Worm (Caenorhabditis elegans) whole organism, young adult: ENCODE data around the gene F44E5.17.

Experiments
- B0035.1 ChIP-seq: sonication (generic microtip); optimal IDR thresholded peaks from 2 replicates; lab custom pipeline; 2016; ENCODE audit warnings: missing genetic modification characterization, mild to moderate bottlenecking, missing compliant biosample characterization, missing genotype, missing genetic modification reagents
- C17E4.6 ChIP-seq: fragments of 200-800 bp; sonication (Bioruptor generic); IDR thresholded peaks from 2 replicates; pipeline ENCODE4 v1.3.6; 2022; ENCODE audit warnings: missing genetic modification reagents, missing genetic modification characterization, missing compliant biosample characterization
- K12H6.12 ChIP-seq: fragments of 200-800 bp; sonication (Bioruptor generic); optimal IDR thresholded peaks from 2 replicates; lab custom pipeline; 2018; ENCODE audit warnings: mild to moderate bottlenecking, missing genetic modification characterization, missing compliant biosample characterization
- Y53F4B.3 ChIP-seq: fragments of 200-800 bp; sonication (Bioruptor generic); IDR thresholded peaks from 2 replicates; pipeline ENCODE4 v1.3.6; 2022; ENCODE audit warnings: missing genetic modification reagents, missing genetic modification characterization, missing compliant biosample characterization
- Y56A3A.18 ChIP-seq: fragments of 200-800 bp; sonication (Bioruptor generic); IDR thresholded peaks from 2 replicates; pipeline ENCODE4 v1.3.6; 2022; ENCODE audit warnings: missing genetic modification reagents, missing genetic modification characterization, missing compliant biosample characterization
- atf-7 ChIP-seq: sonication (generic microtip); optimal IDR thresholded peaks from 2 replicates; lab custom pipeline; 2017; ENCODE audit warnings: mild to moderate bottlenecking, missing genetic modification characterization, missing compliant biosample characterization
- athp-1 ChIP-seq: sonication (generic microtip); optimal IDR thresholded peaks from 2 replicates; lab custom pipeline; 2017; ENCODE audit warnings: mild to moderate bottlenecking, missing genetic modification characterization, missing compliant biosample characterization
- attf-6 ChIP-seq: fragments of 200-800 bp; sonication (Bioruptor generic); IDR thresholded peaks from 2 replicates; pipeline ENCODE4 v1.3.6; 2022; ENCODE audit warnings: missing genetic modification reagents, missing genetic modification characterization, missing compliant biosample characterization
- ccch-3 ChIP-seq: fragments of 200-800 bp; sonication (Bioruptor generic); optimal IDR thresholded peaks from 2 replicates; lab custom pipeline; 2018; ENCODE audit warnings: mild to moderate bottlenecking, missing genetic modification characterization, missing compliant biosample characterization
- cebp-1 ChIP-seq, 2 experiments: fragments of 200-800 bp in 1 of 2; sonication (Bioruptor generic) in 1 of 2; sonication (generic microtip) in 1 of 2; IDR thresholded peaks in 1 of 2; optimal IDR thresholded peaks in 1 of 2; 2 replicates each; pipeline versions ENCODE4 v1.3.6 to Lab custom; 2017 to 2022; ENCODE audit warnings: missing compliant biosample characterization in 2 of 2, missing genetic modification characterization in 2 of 2, mild to moderate bottlenecking in 1 of 2, missing genetic modification reagents in 1 of 2, moderate library complexity in 1 of 2
- ceh-27 ChIP-seq: fragments of 200-800 bp; sonication (Bioruptor generic); optimal IDR thresholded peaks from 2 replicates; lab custom pipeline; 2018; ENCODE audit warnings: mild to moderate bottlenecking, missing genetic modification characterization, moderate library complexity, missing compliant biosample characterization
- ceh-40 ChIP-seq: fragments of 200-800 bp; sonication (Bioruptor generic); IDR thresholded peaks from 2 replicates; pipeline ENCODE4 v1.3.6; 2022; ENCODE audit warnings: missing genetic modification characterization, missing compliant biosample characterization
- chd-7 ChIP-seq: sonication (generic microtip); optimal IDR thresholded peaks from 2 replicates; lab custom pipeline; 2016; ENCODE audit warnings: mild to moderate bottlenecking, missing genetic modification characterization, moderate library complexity, missing compliant biosample characterization
- die-1 ChIP-seq: sonication (generic microtip); optimal IDR thresholded peaks from 2 replicates; lab custom pipeline; 2016; ENCODE audit warnings: missing genotype, mild to moderate bottlenecking, missing genetic modification characterization, missing compliant biosample characterization
- dpl-1 ChIP-seq: fragments of 150-350 bp; optimal IDR thresholded peaks from 2 replicates; lab custom pipeline; 2014; ENCODE audit warnings: missing biosample characterization, missing genetic modification reagents, missing genetic modification characterization
- efl-1 ChIP-seq: fragments of 150-350 bp; optimal IDR thresholded peaks from 2 replicates; lab custom pipeline; 2014; ENCODE audit warnings: missing biosample characterization, missing genetic modification reagents, missing genetic modification characterization
- egl-44 ChIP-seq: fragments of 200-800 bp; sonication (Bioruptor generic); IDR thresholded peaks from 2 replicates; pipeline ENCODE4 v1.3.6; 2022; ENCODE audit warnings: missing genetic modification reagents, missing genetic modification characterization, missing compliant biosample characterization
- egrh-3 ChIP-seq: fragments of 200-800 bp; sonication (Bioruptor generic); IDR thresholded peaks from 2 replicates; pipeline ENCODE4 v1.3.6; 2022; ENCODE audit warnings: missing genetic modification reagents, missing genetic modification characterization, missing compliant biosample characterization
- hmg-1.2 ChIP-seq: fragments of 200-800 bp; sonication (Bioruptor generic); IDR thresholded peaks from 2 replicates; pipeline ENCODE4 v1.3.6; 2022; ENCODE audit warnings: missing genetic modification reagents, missing genetic modification characterization, missing compliant biosample characterization
- hrde-1 ChIP-seq: sonication (generic microtip); optimal IDR thresholded peaks from 2 replicates; lab custom pipeline; 2016; ENCODE audit warnings: missing genetic modification characterization, mild to moderate bottlenecking, missing compliant biosample characterization, moderate library complexity, missing genotype, missing genetic modification reagents, borderline replicate concordance
- let-607 ChIP-seq, 2 experiments: fragments of 200-800 bp in 1 of 2; sonication (Bioruptor generic) in 1 of 2; sonication (generic microtip) in 1 of 2; optimal IDR thresholded peaks; 2 replicates each; lab custom pipeline; 2016 to 2018; ENCODE audit warnings: mild to moderate bottlenecking in 2 of 2, missing compliant biosample characterization in 2 of 2, missing genetic modification characterization in 2 of 2, moderate library complexity in 2 of 2, missing genotype in 1 of 2
- lin-26 ChIP-seq: fragments of 200-800 bp; sonication (Bioruptor generic); IDR thresholded peaks from 2 replicates; pipeline ENCODE4 v1.3.6; 2022; ENCODE audit warnings: missing genetic modification reagents, missing genetic modification characterization, missing compliant biosample characterization
- lin-35 ChIP-seq, 3 experiments: fragments of 150-350 bp in 2 of 3; sonication (generic microtip) in 1 of 3; optimal IDR thresholded peaks; 2 replicates each; lab custom pipeline; 2014 to 2018; ENCODE audit warnings: missing biosample characterization in 3 of 3, missing genetic modification characterization in 3 of 3, missing genetic modification reagents in 3 of 3
- lin-40 ChIP-seq: sonication (generic microtip); optimal IDR thresholded peaks from 2 replicates; lab custom pipeline; 2016; ENCODE audit warnings: missing genetic modification characterization, mild to moderate bottlenecking, missing compliant biosample characterization, missing genotype, missing genetic modification reagents
- lin-54 ChIP-seq: fragments of 200-800 bp; sonication (Bioruptor generic); optimal IDR thresholded peaks from 2 replicates; lab custom pipeline; 2018; ENCODE audit warnings: mild to moderate bottlenecking, missing genetic modification characterization, missing compliant biosample characterization
- pha-4 ChIP-seq: fragments of 150-350 bp; sonication (generic microtip); optimal IDR thresholded peaks from 2 replicates; lab custom pipeline; 2014; ENCODE audit warnings: missing biosample characterization, missing genetic modification reagents, missing genetic modification characterization
- sea-2 ChIP-seq: fragments of 200-800 bp; sonication (Bioruptor generic); IDR thresholded peaks from 2 replicates; pipeline ENCODE4 v1.3.6; 2022; ENCODE audit warnings: missing genetic modification characterization, missing compliant biosample characterization
- snpc-1.1 ChIP-seq: sonication (generic microtip); optimal IDR thresholded peaks from 2 replicates; lab custom pipeline; 2017; ENCODE audit warnings: missing genetic modification characterization, mild to moderate bottlenecking, missing compliant biosample characterization, antibody characterized with exemption, moderate library complexity, missing genotype, missing genetic modification reagents; ENCODE audit not compliant: insufficient read depth
- snpc-1.3 ChIP-seq: sonication (generic microtip); optimal IDR thresholded peaks from 2 replicates; lab custom pipeline; 2017; ENCODE audit warnings: missing genetic modification characterization, mild to moderate bottlenecking, missing compliant biosample characterization, antibody characterized with exemption, moderate library complexity, missing genotype, missing genetic modification reagents; ENCODE audit not compliant: insufficient read depth
- snpc-4 ChIP-seq, 5 experiments: fragments of 150-350 bp in 1 of 5; sonication (generic microtip) in 4 of 5; optimal IDR thresholded peaks; 2 replicates each; lab custom pipeline; 2014 to 2018; ENCODE audit warnings: missing genetic modification characterization in 5 of 5, missing biosample characterization in 3 of 5, antibody characterized with exemption in 2 of 5, mild to moderate bottlenecking in 2 of 5, missing compliant biosample characterization in 2 of 5, missing genotype in 2 of 5, moderate library complexity in 2 of 5, missing genetic modification reagents in 1 of 5
- zfh-2 ChIP-seq: fragments of 200-800 bp; sonication (Bioruptor generic); conservative IDR thresholded peaks from 2 replicates; pipeline ENCODE4 v1.3.6; 2022; ENCODE audit warnings: missing genetic modification reagents, missing genetic modification characterization, missing compliant biosample characterization
- ztf-25 ChIP-seq: fragments of 200-800 bp; sonication (Bioruptor generic); IDR thresholded peaks from 2 replicates; pipeline ENCODE4 v1.3.6; 2022; ENCODE audit warnings: missing genetic modification reagents, missing genetic modification characterization, missing compliant biosample characterization

The F44E5.17 gene

DNA sequence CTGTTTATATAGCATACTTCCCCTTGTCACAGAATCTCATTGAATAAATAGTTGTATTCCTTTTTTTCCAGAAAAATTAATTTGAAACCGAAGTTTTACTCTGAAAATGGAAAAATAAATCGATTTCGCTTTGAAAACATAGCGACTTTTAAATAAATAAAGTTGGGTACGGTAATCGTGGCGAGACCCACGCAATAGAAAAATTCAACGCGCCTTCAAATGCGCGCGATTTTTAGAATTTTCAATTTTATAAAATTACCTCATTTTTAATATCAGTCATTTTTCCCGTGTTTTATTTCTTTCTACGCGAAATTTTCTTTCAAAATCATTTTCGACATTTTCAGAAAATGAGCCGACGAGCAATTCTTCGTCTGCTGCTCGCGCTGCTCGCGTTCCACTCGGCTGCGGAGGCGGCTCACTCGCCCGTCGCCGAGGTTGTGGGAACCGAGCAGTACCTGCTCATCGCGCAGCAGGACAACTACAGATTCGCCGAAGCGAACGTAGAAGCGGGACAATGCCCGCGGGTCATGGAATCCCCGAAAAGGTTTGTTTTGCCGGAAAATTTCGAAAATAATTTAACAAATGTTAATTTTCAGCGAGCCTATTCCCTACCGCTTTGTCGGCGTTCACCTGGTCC is 21.8 kb downstream of the F44E5.17 start, which contains the start of gene F13D12.5 (continued):
- TF ChIP-seq attf-6 (GFP tag; lab: Robert Waterston, UW) = no peak
- peak; percentile 23 for TF ChIP-seq snpc-1.3
- TF ChIP-seq die-1 (tag; lab: Kevin White, UChicago) = no peak
- peak; percentile 38 for TF ChIP-seq snpc-1.1 (tag; lab: Kevin White, UChicago)
- peak; percentile 32 for TF ChIP-seq athp-1 (tag; lab: Kevin White, UChicago)
- no peak for TF ChIP-seq sea-2 (GFP tag; lab: Robert Waterston, UW)
- TF ChIP-seq C17E4.6 = 0 out of 2 replicates have a peak, but pooled peaks have one; percentile 9
- no peak for TF ChIP-seq pha-4
- TF ChIP-seq let-607 (tag; optimal IDR thresholded peaks at IDR 0.05; lab: Kevin White, UChicago) = no peak
- TF ChIP-seq Y56A3A.18 (GFP tag; lab: Robert Waterston, UW) = 0 out of 2 replicates have a peak, but pooled peaks have one; percentile 40
- no peak for TF ChIP-seq ceh-40 (GFP tag; lab: Robert Waterston, UW)
- no peak for TF ChIP-seq egl-44 (GFP tag; lab: Robert Waterston, UW)
- no peak for TF ChIP-seq cebp-1 (GFP tag; IDR thresholded peaks at IDR 0.05; lab: Robert Waterston, UW)
- peak; percentile 14 for TF ChIP-seq cebp-1 (tag; optimal IDR thresholded peaks at IDR 0.05; lab: Kevin White, UChicago)
- peak; percentile 84 for TF ChIP-seq lin-54 (GFP tag; lab: Kevin White, UChicago)
- peak; percentile 86 for TF ChIP-seq egrh-3 (GFP tag; lab: Robert Waterston, UW)
- TF ChIP-seq lin-26 (GFP tag; lab: Robert Waterston, UW) = 0 out of 2 replicates have a peak, but pooled peaks have one; percentile 60
- no peak for TF ChIP-seq Y53F4B.3 (GFP tag; lab: Robert Waterston, UW)

DNA sequence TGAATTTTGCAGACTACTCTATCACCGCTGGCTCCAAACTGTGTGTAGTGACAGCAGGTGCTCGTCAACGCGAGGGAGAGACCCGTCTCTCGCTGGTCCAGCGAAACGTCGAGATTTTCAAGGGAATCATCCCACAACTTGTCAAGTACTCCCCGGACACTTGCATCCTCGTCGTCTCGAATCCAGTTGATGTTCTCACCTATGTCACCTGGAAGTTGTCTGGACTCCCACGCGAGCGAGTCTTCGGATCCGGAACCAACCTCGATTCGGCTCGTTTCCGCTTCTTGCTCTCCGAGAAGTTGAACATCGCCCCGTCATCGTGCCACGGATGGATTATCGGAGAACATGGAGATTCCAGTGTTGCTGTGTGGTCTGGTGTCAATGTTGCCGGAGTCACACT is 22.8 kb downstream of the F44E5.17 start:
- TF ChIP-seq ceh-40 (GFP tag; lab: Robert Waterston, UW) = no peak
- TF ChIP-seq dpl-1 = no peak
- no peak for TF ChIP-seq ceh-27 (GFP tag; lab: Kevin White, UChicago)
- TF ChIP-seq chd-7 (tag; lab: Kevin White, UChicago) = peak; percentile 3
- TF ChIP-seq atf-7 (tag; lab: Kevin White, UChicago) = no peak
- TF ChIP-seq K12H6.12 (tag; lab: Kevin White, UChicago) = no peak
- TF ChIP-seq zfh-2 (GFP tag; lab: Robert Waterston, UW) = peak; percentile 52; the same call in 1 of the 2 replicates
- TF ChIP-seq ccch-3 (GFP tag; lab: Kevin White, UChicago) = no peak

DNA sequence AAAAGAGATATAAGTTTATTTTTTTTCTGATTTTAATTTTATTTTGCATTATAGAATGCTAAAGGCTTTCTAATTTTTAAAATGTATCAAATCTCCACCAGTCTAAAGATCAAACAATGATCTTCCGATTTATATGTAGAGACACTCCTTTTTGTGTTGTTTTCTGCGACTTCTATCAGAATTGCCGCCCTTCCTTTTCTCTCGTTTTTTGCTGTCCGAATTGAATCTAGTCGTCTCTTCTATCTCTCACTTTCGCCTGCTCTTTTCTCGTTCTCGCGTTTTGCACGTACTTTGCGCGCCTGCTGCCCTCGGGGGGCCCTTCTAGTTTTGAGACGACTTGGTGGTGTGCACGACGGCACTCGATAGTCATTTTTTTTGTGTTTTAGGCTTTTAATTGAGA is 24.0 kb downstream of the F44E5.17 start:
- TF ChIP-seq hrde-1 (tag; lab: Kevin White, UChicago) (no peak), lin-40 (tag; lab: Kevin White, UChicago) (peak; percentile 34), B0035.1 (tag; lab: Kevin White, UChicago) (no peak), snpc-1.3 (no peak), cebp-1 (GFP tag; IDR thresholded peaks at IDR 0.05; lab: Robert Waterston, UW) (no peak), cebp-1 (tag; optimal IDR thresholded peaks at IDR 0.05; lab: Kevin White, UChicago) (peak; percentile 33), snpc-4 (GFP tag; optimal IDR thresholded peaks at IDR 0.05; lab: Kevin White, UChicago) (no peak), snpc-4 (tag; optimal IDR thresholded peaks at IDR 0.05; lab: Kevin White, UChicago) (peak in 1 of 4 experiments; percentile 5), efl-1 (peak; percentile 29), K12H6.12 (tag; lab: Kevin White, UChicago) (peak; percentile 26), ztf-25 (GFP tag; lab: Robert Waterston, UW) (no peak), zfh-2 (GFP tag; lab: Robert Waterston, UW) (0 out of 2 replicates have a peak, but pooled peaks have one; percentile 40), lin-35 (GFP tag; optimal IDR thresholded peaks at IDR 0.05; lab: Kevin White, UChicago) (peak in 1 of 3 experiments; percentile 9), hmg-1.2 (GFP tag; lab: Robert Waterston, UW) (peak; percentile 53; the same call in 1 of the 2 replicates)
